Worm (Caenorhabditis elegans) whole organism, L3 larva: ENCODE measurements around the gene C02B8.6.

Experiments
- egl-5 ChIP-seq: fragments of 150-350 bp; optimal IDR thresholded peaks from 2 replicates; lab custom pipeline; 2017; ENCODE audit warnings: missing biosample characterization, missing genetic modification reagents, missing genetic modification characterization, inconsistent platforms
- elt-1 ChIP-seq: fragments of 150-350 bp; optimal IDR thresholded peaks from 2 replicates; lab custom pipeline; 2014; ENCODE audit warnings: missing biosample characterization, missing genetic modification characterization
- elt-2 ChIP-seq: sonication (generic microtip); optimal IDR thresholded peaks from 2 replicates; lab custom pipeline; 2016; ENCODE audit warnings: missing genetic modification reagents, mild to moderate bottlenecking, missing genetic modification characterization, missing compliant biosample characterization
- mdl-1 ChIP-seq: fragments of 150-350 bp; optimal IDR thresholded peaks from 2 replicates; lab custom pipeline; 2014; ENCODE audit warnings: missing biosample characterization, missing genetic modification characterization
- mml-1 ChIP-seq: fragments of 150-350 bp; sonication (generic microtip); optimal IDR thresholded peaks from 3 replicates; lab custom pipeline; 2014; ENCODE audit warnings: missing biosample characterization, missing genetic modification characterization
- nhr-25 ChIP-seq: sonication (generic microtip); optimal IDR thresholded peaks from 2 replicates; lab custom pipeline; 2017; ENCODE audit warnings: missing biosample characterization, missing genetic modification characterization
- nhr-77 ChIP-seq: fragments of 150-350 bp; optimal IDR thresholded peaks from 2 replicates; lab custom pipeline; 2014; ENCODE audit warnings: missing biosample characterization, missing genetic modification characterization
- sea-2 ChIP-seq: fragments of 150-350 bp; sonication (generic microtip); optimal IDR thresholded peaks from 4 replicates; lab custom pipeline; 2014; ENCODE audit warnings: missing biosample characterization, missing genetic modification reagents, missing genetic modification characterization
- tbx-2 ChIP-seq: sonication (generic microtip); optimal IDR thresholded peaks from 2 replicates; lab custom pipeline; 2016; ENCODE audit warnings: mild to moderate bottlenecking, missing genetic modification characterization, missing compliant biosample characterization
- unc-39 ChIP-seq: sonication (generic microtip); optimal IDR thresholded peaks from 4 replicates; lab custom pipeline; 2017; ENCODE audit warnings: missing biosample characterization, missing genetic modification characterization
- ztf-4 ChIP-seq: fragments of 150-350 bp; optimal IDR thresholded peaks from 2 replicates; lab custom pipeline; 2014; ENCODE audit warnings: missing biosample characterization, missing genetic modification characterization

DNA sequence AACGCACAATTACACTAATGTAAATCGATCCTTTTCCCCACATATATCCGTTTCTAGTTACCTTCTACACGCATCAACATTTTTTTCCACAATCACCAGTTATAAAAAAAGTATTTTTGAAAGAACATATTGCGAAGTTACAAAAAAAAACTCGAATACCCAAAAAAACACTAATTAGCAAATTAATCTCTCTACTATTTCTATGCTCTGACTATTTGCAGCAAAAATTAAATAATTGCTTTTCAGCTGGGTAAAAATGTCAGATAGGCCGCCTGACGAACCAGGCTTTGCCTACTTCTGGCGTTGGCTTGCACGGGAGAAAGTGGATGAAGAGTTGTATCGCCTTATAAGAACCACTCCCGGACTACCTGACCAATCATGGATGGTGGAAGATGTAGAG is 25.9 kb downstream of the C02B8.6 start, which contains the start of gene K07E3.1:
- TF ChIP-seq egl-5 (tag; lab: Kevin White, UChicago) (no peak), nhr-77 (tag; lab: Kevin White, UChicago) (no peak), unc-39 (tag; lab: Kevin White, UChicago) (no peak), elt-1 (tag; lab: Kevin White, UChicago) (no peak), elt-2 (tag; lab: Kevin White, UChicago) (no peak), ztf-4 (tag; lab: Kevin White, UChicago) (no peak), mdl-1 (tag; lab: Kevin White, UChicago) (no peak), mml-1 (tag; lab: Kevin White, UChicago) (no peak), sea-2 (no peak), nhr-25 (tag; lab: Kevin White, UChicago) (no peak), tbx-2 (tag; lab: Kevin White, UChicago) (no peak)
